Fruit fly (Drosophila melanogaster) whole organism, embryonic: ENCODE results near the gene CG10055.

Experiments used
- Atf-2 ChIP-seq: fragments of 200-800 bp; sonication (Bioruptor generic); optimal IDR thresholded peaks from 2 replicates; lab custom pipeline; 2016; ENCODE audit warnings: missing biosample characterization, missing genetic modification characterization
- Blimp-1 ChIP-seq: fragments of 200-800 bp; sonication (Bioruptor generic); optimal IDR thresholded peaks from 3 replicates; lab custom pipeline; 2018; ENCODE audit warnings: missing biosample characterization, missing genetic modification characterization, mild to moderate bottlenecking, moderate library complexity, missing genetic modification reagents
- CG10654 ChIP-seq: fragments of 200-800 bp; sonication (Bioruptor generic); optimal IDR thresholded peaks from 2 replicates; lab custom pipeline; 2016; ENCODE audit warnings: missing biosample characterization, missing genetic modification characterization
- CG10979 ChIP-seq: fragments of 200-800 bp; sonication (Bioruptor generic); optimal IDR thresholded peaks from 2 replicates; lab custom pipeline; 2018; ENCODE audit warnings: missing biosample characterization, mild to moderate bottlenecking, missing genetic modification characterization, moderate library complexity
- CG11456 ChIP-seq: fragments of 200-800 bp; sonication (Bioruptor generic); IDR thresholded peaks from 3 replicates; pipeline ENCODE4 v1.3.6; 2022; ENCODE audit warnings: missing biosample characterization, missing genetic modification characterization
- CG12299 ChIP-seq: fragments of 200-800 bp; sonication (Bioruptor generic); optimal IDR thresholded peaks from 2 replicates; lab custom pipeline; 2018; ENCODE audit warnings: missing biosample characterization, mild to moderate bottlenecking, missing genetic modification characterization
- CG12391 ChIP-seq: fragments of 200-800 bp; sonication (Bioruptor generic); optimal IDR thresholded peaks from 3 replicates; lab custom pipeline; 2018; ENCODE audit warnings: missing biosample characterization, mild to moderate bottlenecking, missing genetic modification characterization, moderate library complexity
- CG12769 ChIP-seq: fragments of 200-800 bp; sonication (Bioruptor generic); optimal IDR thresholded peaks from 2 replicates; lab custom pipeline; 2019; ENCODE audit warnings: missing biosample characterization, mild to moderate bottlenecking, missing genetic modification characterization, moderate library complexity
- CG17359 ChIP-seq: fragments of 200-800 bp; sonication (Bioruptor generic); optimal IDR thresholded peaks from 3 replicates; lab custom pipeline; 2018; ENCODE audit warnings: missing biosample characterization, mild to moderate bottlenecking, missing genetic modification characterization, moderate library complexity
- CG17385 ChIP-seq: fragments of 200-800 bp; sonication (Bioruptor generic); optimal IDR thresholded peaks from 3 replicates; lab custom pipeline; 2018; ENCODE audit warnings: missing biosample characterization, mild to moderate bottlenecking, missing genetic modification characterization
- CG18262 ChIP-seq: fragments of 200-800 bp; optimal IDR thresholded peaks from 3 replicates; lab custom pipeline; 2019; ENCODE audit warnings: missing biosample characterization, mild to moderate bottlenecking, missing genetic modification characterization, moderate library complexity
- CG18764 ChIP-seq: fragments of 200-800 bp; sonication (Bioruptor generic); optimal IDR thresholded peaks from 3 replicates; lab custom pipeline; 2016; ENCODE audit warnings: missing biosample characterization, missing genetic modification characterization
- CG30020 ChIP-seq: fragments of 200-800 bp; optimal IDR thresholded peaks from 2 replicates; lab custom pipeline; 2019; ENCODE audit warnings: missing biosample characterization, mild to moderate bottlenecking, missing genetic modification characterization, moderate library complexity
- CG31388 ChIP-seq: fragments of 200-800 bp; sonication (Bioruptor generic); optimal IDR thresholded peaks from 2 replicates; lab custom pipeline; 2016; ENCODE audit warnings: missing biosample characterization, missing genetic modification characterization
- CG34224 ChIP-seq: fragments of 200-800 bp; sonication (Bioruptor generic); IDR thresholded peaks from 3 replicates; pipeline ENCODE4 v1.3.6; 2022; ENCODE audit warnings: missing biosample characterization, missing genetic modification characterization; ENCODE audit not compliant: partially characterized antibody
- CG4360 ChIP-seq: fragments of 200-800 bp; sonication (Bioruptor generic); IDR thresholded peaks from 2 replicates; pipeline ENCODE4 v1.3.6; 2022; ENCODE audit warnings: missing biosample characterization, missing genetic modification characterization
- CG4404 ChIP-seq: fragments of 200-800 bp; sonication (Bioruptor generic); IDR thresholded peaks from 2 replicates; pipeline ENCODE4 v1.3.6; 2022; ENCODE audit warnings: missing biosample characterization, missing genetic modification characterization
- CG4820 ChIP-seq: fragments of 200-800 bp; sonication (Bioruptor generic); optimal IDR thresholded peaks from 3 replicates; lab custom pipeline; 2016; ENCODE audit warnings: missing biosample characterization, missing genetic modification characterization
- CG6683 ChIP-seq: fragments of 200-800 bp; sonication (Bioruptor generic); optimal IDR thresholded peaks from 2 replicates; lab custom pipeline; 2017; ENCODE audit warnings: missing biosample characterization, mild to moderate bottlenecking, missing genetic modification characterization, missing genetic modification reagents
- CG7271 ChIP-seq: fragments of 200-800 bp; sonication (Bioruptor generic); optimal IDR thresholded peaks from 2 replicates; lab custom pipeline; 2018; ENCODE audit warnings: missing biosample characterization, mild to moderate bottlenecking, missing genetic modification characterization, moderate library complexity
- CG9817 ChIP-seq: fragments of 200-800 bp; sonication (Bioruptor generic); optimal IDR thresholded peaks from 2 replicates; lab custom pipeline; 2018; ENCODE audit warnings: missing biosample characterization, mild to moderate bottlenecking, missing genetic modification characterization, moderate library complexity
- CkIIα-i1 ChIP-seq: fragments of 200-800 bp; sonication (Bioruptor generic); IDR thresholded peaks from 2 replicates; pipeline ENCODE4 v1.3.6; 2022; ENCODE audit warnings: missing biosample characterization, missing genetic modification characterization
- Eip74EF ChIP-seq, 2 experiments: fragments of 200-800 bp in 1 of 2; fragments of >200 bp in 1 of 2; sonication (Bioruptor generic) in 1 of 2; optimal IDR thresholded peaks; 2 replicates each; lab custom pipeline; 2017 to 2019; ENCODE audit warnings: missing biosample characterization in 2 of 2, missing genetic modification characterization in 2 of 2, mild to moderate bottlenecking in 1 of 2, moderate library complexity in 1 of 2
- Hand ChIP-seq: fragments of 200-800 bp; sonication (Bioruptor generic); optimal IDR thresholded peaks from 2 replicates; lab custom pipeline; 2017; ENCODE audit warnings: mild to moderate bottlenecking, missing biosample characterization, missing genetic modification reagents, missing genetic modification characterization
- Hey ChIP-seq: fragments of 200-800 bp; sonication (Bioruptor generic); optimal IDR thresholded peaks from 3 replicates; lab custom pipeline; 2018; ENCODE audit warnings: missing biosample characterization, mild to moderate bottlenecking, missing genetic modification characterization
- Hr78 ChIP-seq, 2 experiments: fragments of 200-800 bp in 1 of 2; fragments of >200 bp in 1 of 2; sonication (Bioruptor generic) in 1 of 2; optimal IDR thresholded peaks; 2 replicates each; lab custom pipeline; 2017 to 2019; ENCODE audit warnings: missing biosample characterization in 2 of 2, missing genetic modification characterization in 2 of 2, mild to moderate bottlenecking in 1 of 2, moderate library complexity in 1 of 2
- Lhr ChIP-seq: fragments of 200-800 bp; sonication (Bioruptor generic); optimal IDR thresholded peaks from 3 replicates; lab custom pipeline; 2017; ENCODE audit warnings: mild to moderate bottlenecking, missing biosample characterization, missing genetic modification reagents, missing genetic modification characterization
- Max ChIP-seq: fragments of 200-800 bp; sonication (Bioruptor generic); optimal IDR thresholded peaks from 2 replicates; lab custom pipeline; 2016; ENCODE audit warnings: missing biosample characterization, mild to moderate bottlenecking, missing genetic modification characterization
- Myb ChIP-seq: fragments of 200-800 bp; sonication (Bioruptor generic); optimal IDR thresholded peaks from 2 replicates; lab custom pipeline; 2016; ENCODE audit warnings: missing biosample characterization, missing genetic modification characterization
- Ssrp ChIP-seq: fragments of 200-800 bp; sonication (Bioruptor generic); optimal IDR thresholded peaks from 2 replicates; lab custom pipeline; 2018; ENCODE audit warnings: missing biosample characterization, mild to moderate bottlenecking, missing genetic modification characterization, moderate library complexity
- Tbp ChIP-seq: fragments of >200 bp; optimal IDR thresholded peaks from 2 replicates; lab custom pipeline; 2018; ENCODE audit warnings: missing biosample characterization, missing genetic modification characterization
- amos ChIP-seq: fragments of 200-800 bp; sonication (Bioruptor generic); IDR thresholded peaks from 2 replicates; pipeline ENCODE4 v1.3.6; 2022; ENCODE audit warnings: missing biosample characterization, missing genetic modification characterization; ENCODE audit not compliant: partially characterized antibody
- bbx ChIP-seq: fragments of 200-800 bp; sonication (Bioruptor generic); IDR thresholded peaks from 2 replicates; pipeline ENCODE4 v1.3.6; 2022; ENCODE audit warnings: missing biosample characterization, missing genetic modification characterization; ENCODE audit not compliant: partially characterized antibody
- chinmo ChIP-seq: fragments of 200-800 bp; sonication (Bioruptor generic); IDR thresholded peaks from 4 replicates; pipeline ENCODE4 v1.3.6; 2022; ENCODE audit warnings: missing biosample characterization, missing genetic modification characterization; ENCODE audit not compliant: partially characterized antibody
- ci ChIP-seq: fragments of 200-800 bp; sonication (Bioruptor generic); IDR thresholded peaks from 3 replicates; pipeline ENCODE4 v1.3.6; 2022; ENCODE audit warnings: missing biosample characterization, missing genetic modification characterization
- ewg ChIP-seq: fragments of 200-800 bp; sonication (Bioruptor generic); optimal IDR thresholded peaks from 3 replicates; lab custom pipeline; 2017; ENCODE audit warnings: mild to moderate bottlenecking, missing biosample characterization, missing genetic modification reagents, missing genetic modification characterization
- fd96Cb ChIP-seq: fragments of 200-800 bp; sonication (Bioruptor generic); optimal IDR thresholded peaks from 2 replicates; lab custom pipeline; 2018; ENCODE audit warnings: missing biosample characterization, mild to moderate bottlenecking, missing genetic modification characterization, moderate library complexity
- hkb ChIP-seq, 2 experiments: fragments of 200-800 bp in 1 of 2; fragments of >200 bp in 1 of 2; sonication (Bioruptor generic) in 1 of 2; IDR thresholded peaks in 1 of 2; optimal IDR thresholded peaks in 1 of 2; 2 replicates each; pipeline versions ENCODE4 v1.3.6 to Lab custom; 2017 to 2022; ENCODE audit warnings: missing biosample characterization in 1 of 2, missing genetic modification characterization in 1 of 2
- nerfin-2 ChIP-seq: fragments of 200-800 bp; sonication (Bioruptor generic); IDR thresholded peaks from 2 replicates; pipeline ENCODE4 v1.3.6; 2022; ENCODE audit warnings: missing biosample characterization, missing genetic modification characterization; ENCODE audit not compliant: partially characterized antibody
- ranshi ChIP-seq: fragments of 200-800 bp; sonication (Bioruptor generic); IDR thresholded peaks from 2 replicates; pipeline ENCODE4 v1.3.6; 2022; ENCODE audit warnings: missing biosample characterization, missing genetic modification characterization
- schlank ChIP-seq: fragments of 200-800 bp; sonication (Bioruptor generic); optimal IDR thresholded peaks from 2 replicates; lab custom pipeline; 2018; ENCODE audit warnings: missing biosample characterization, mild to moderate bottlenecking, missing genetic modification characterization
- sima ChIP-seq: fragments of 200-800 bp; sonication (Bioruptor generic); optimal IDR thresholded peaks from 2 replicates; lab custom pipeline; 2016; ENCODE audit warnings: missing biosample characterization, missing genetic modification characterization
- sna ChIP-seq: fragments of 200-800 bp; sonication (Bioruptor generic); IDR thresholded peaks from 2 replicates; pipeline ENCODE4 v1.3.6; 2022; ENCODE audit warnings: missing biosample characterization, missing genetic modification characterization; ENCODE audit not compliant: partially characterized antibody
- sob ChIP-seq: fragments of 200-800 bp; sonication (Bioruptor generic); IDR thresholded peaks from 2 replicates; pipeline ENCODE4 v1.3.6; 2022; ENCODE audit warnings: missing biosample characterization, missing genetic modification characterization
- sqz ChIP-seq: fragments of 200-800 bp; sonication (Bioruptor generic); optimal IDR thresholded peaks from 3 replicates; lab custom pipeline; 2018; ENCODE audit warnings: missing biosample characterization, mild to moderate bottlenecking, missing genetic modification characterization
- sr ChIP-seq: fragments of 200-800 bp; sonication (Bioruptor generic); IDR thresholded peaks from 3 replicates; pipeline ENCODE4 v1.3.6; 2022; ENCODE audit warnings: missing biosample characterization, missing genetic modification characterization
- tio ChIP-seq: fragments of 200-800 bp; sonication (Bioruptor generic); optimal IDR thresholded peaks from 2 replicates; lab custom pipeline; 2017; ENCODE audit warnings: missing biosample characterization, missing genetic modification characterization, inconsistent platforms
- ttk ChIP-seq: fragments of 200-800 bp; sonication (Bioruptor generic); IDR thresholded peaks from 2 replicates; pipeline ENCODE4 v2.1.2; 2022; ENCODE audit warnings: missing biosample characterization, missing genetic modification characterization
- wdn ChIP-seq: fragments of 200-800 bp; sonication (Bioruptor generic); IDR thresholded peaks from 2 replicates; pipeline ENCODE4 v1.3.6; 2022; ENCODE audit warnings: missing biosample characterization, missing genetic modification characterization
- yki ChIP-seq: fragments of >200 bp; optimal IDR thresholded peaks from 3 replicates; lab custom pipeline; 2018

Gene CG10055

dm6 chr3R:7169927-7170326 is 16.5 kb downstream of the CG10055 start (continued):
- TF ChIP-seq CG11456 (GFP tag; lab: Robert Waterston, UW) (no peak), ewg (GFP tag; lab: Kevin White, UChicago) (no peak), bbx (GFP tag; lab: Robert Waterston, UW) (no peak), Tbp (no peak), CG10979 (tag; lab: Kevin White, UChicago) (no peak), fd96Cb (tag; lab: Kevin White, UChicago) (no peak), CG12299 (tag; lab: Kevin White, UChicago) (no peak), CG30020 (tag; lab: Kevin White, UChicago) (no peak), CG10654 (GFP tag; lab: Kevin White, UChicago) (no peak), Max (GFP tag; lab: Kevin White, UChicago) (no peak), CG4360 (GFP tag; lab: Robert Waterston, UW) (no peak), CG7271 (tag; lab: Kevin White, UChicago) (no peak), sr (0 out of 3 replicates have a peak, but pooled peaks have one; percentile 45), ci (GFP tag; lab: Robert Waterston, UW) (no peak), Myb (no peak), Hey (tag; lab: Kevin White, UChicago) (no peak), schlank (tag; lab: Kevin White, UChicago) (no peak), CG9817 (tag; lab: Kevin White, UChicago) (no peak), yki (no peak), CG6683 (GFP tag; lab: Kevin White, UChicago) (no peak), CG34224 (GFP tag; lab: Robert Waterston, UW) (no peak), sob (GFP tag; lab: Robert Waterston, UW) (no peak), tio (GFP tag; lab: Kevin White, UChicago) (no peak), amos (no peak), CG17385 (GFP tag; lab: Kevin White, UChicago) (no peak), CkIIα-i1 (no peak), CG4820 (no peak), Atf-2 (GFP tag; lab: Kevin White, UChicago) (no peak), nerfin-2 (GFP tag; lab: Robert Waterston, UW) (no peak), wdn (GFP tag; lab: Robert Waterston, UW) (no peak), Blimp-1 (GFP tag; lab: Kevin White, UChicago) (peak; percentile 33), chinmo (0 out of 4 replicates have a peak, but pooled peaks have one; percentile 46), sima (no peak), hkb (optimal IDR thresholded peaks at IDR 0.05; lab: Kevin White, UChicago) (no peak), hkb (GFP tag; IDR thresholded peaks at IDR 0.05; lab: Robert Waterston, UW) (no peak), CG18764 (GFP tag; lab: Kevin White, UChicago) (no peak), CG12769 (peak; percentile 16), ranshi (GFP tag; lab: Robert Waterston, UW) (no peak), CG17359 (tag; lab: Kevin White, UChicago) (no peak), CG4404 (no peak), CG31388 (no peak), CG18262 (tag; lab: Kevin White, UChicago) (no peak), Hand (no peak), Ssrp (no peak), Lhr (GFP tag; lab: Kevin White, UChicago) (no peak), Hr78 (GFP tag; optimal IDR thresholded peaks at IDR 0.05; lab: Kevin White, UChicago) (peak in 1 of 2 experiments; percentile 89), sqz (GFP tag; lab: Kevin White, UChicago) (no peak), ttk (GFP tag; lab: Robert Waterston, UW) (no peak), CG12391 (no peak), sna (GFP tag; lab: Robert Waterston, UW) (no peak), Eip74EF (GFP tag; optimal IDR thresholded peaks at IDR 0.05; lab: Kevin White, UChicago) (peak in 1 of 2 experiments; percentile 79)
